Fruit fly (Drosophila melanogaster): ENCODE measurements around the gene CG43083.

dm6 chr3L:15661567-15661966, 13.2 kb downstream of the CG43083 start, which contains the start of gene CG43082:
- no peak for TF ChIP-seq psq (optimal IDR thresholded peaks at IDR 0.05)
- TF ChIP-seq h (optimal IDR thresholded peaks at IDR 0.05): no peak

Measured in Kc167 (cell line).